Worm (Caenorhabditis elegans) whole organism, young adult: ENCODE data around the gene mrps-23.
A peak's percentile ranks its signal among the peaks of the same experiment; 100 is the strongest.

Experiments
- B0019.2 ChIP-seq: fragments of 200-800 bp; sonication (Bioruptor generic); conservative IDR thresholded peaks from 2 replicates; pipeline ENCODE4 v1.3.6; 2022; ENCODE audit warnings: missing genetic modification reagents, missing genetic modification characterization, missing compliant biosample characterization
- B0336.3 ChIP-seq: fragments of 200-800 bp; sonication (Bioruptor generic); IDR thresholded peaks from 2 replicates; pipeline ENCODE4 v1.3.6; 2022; ENCODE audit warnings: missing genetic modification characterization, missing compliant biosample characterization
- C06A6.2 ChIP-seq: fragments of 200-800 bp; sonication (Bioruptor generic); conservative IDR thresholded peaks from 2 replicates; pipeline ENCODE4 v1.3.6; 2022; ENCODE audit warnings: missing genetic modification characterization, missing compliant biosample characterization
- F10E7.11 ChIP-seq: sonication (generic microtip); optimal IDR thresholded peaks from 2 replicates; lab custom pipeline; 2017; ENCODE audit warnings: mild to moderate bottlenecking, missing genetic modification characterization, moderate library complexity, missing compliant biosample characterization
- F37B4.10 ChIP-seq: fragments of 200-800 bp; sonication (Bioruptor generic); IDR thresholded peaks from 2 replicates; pipeline ENCODE4 v1.3.6; 2022; ENCODE audit warnings: missing genetic modification characterization, missing compliant biosample characterization
- F39B2.1 ChIP-seq: fragments of 200-800 bp; sonication (Bioruptor generic); IDR thresholded peaks from 2 replicates; pipeline ENCODE4 v1.3.6; 2022; ENCODE audit warnings: missing genetic modification reagents, missing genetic modification characterization, missing compliant biosample characterization
- F57A8.1 ChIP-seq: fragments of 200-800 bp; sonication (Bioruptor generic); optimal IDR thresholded peaks from 2 replicates; lab custom pipeline; 2018; ENCODE audit warnings: mild to moderate bottlenecking, missing genetic modification characterization, moderate library complexity, missing compliant biosample characterization
- Y53G8AR.9 ChIP-seq: fragments of 200-800 bp; sonication (Bioruptor generic); conservative IDR thresholded peaks from 2 replicates; pipeline ENCODE4 v1.3.6; 2022; ENCODE audit warnings: missing genetic modification reagents, missing genetic modification characterization, missing compliant biosample characterization
- Y56A3A.18 ChIP-seq: fragments of 200-800 bp; sonication (Bioruptor generic); IDR thresholded peaks from 2 replicates; pipeline ENCODE4 v1.3.6; 2022; ENCODE audit warnings: missing genetic modification reagents, missing genetic modification characterization, missing compliant biosample characterization
- Y95B8A.8 ChIP-seq: fragments of 200-800 bp; sonication (Bioruptor generic); IDR thresholded peaks from 2 replicates; pipeline ENCODE4 v1.3.6; 2022; ENCODE audit warnings: missing genetic modification reagents, missing genetic modification characterization, missing compliant biosample characterization
- athp-1 ChIP-seq: sonication (generic microtip); optimal IDR thresholded peaks from 2 replicates; lab custom pipeline; 2017; ENCODE audit warnings: mild to moderate bottlenecking, missing genetic modification characterization, missing compliant biosample characterization
- attf-3 ChIP-seq: fragments of 200-800 bp; sonication (Bioruptor generic); conservative IDR thresholded peaks from 2 replicates; pipeline ENCODE4 v1.3.6; 2022; ENCODE audit warnings: missing genetic modification reagents, missing genetic modification characterization, missing compliant biosample characterization
- attf-5 ChIP-seq: fragments of 200-800 bp; sonication (Bioruptor generic); optimal IDR thresholded peaks from 2 replicates; lab custom pipeline; 2018; ENCODE audit warnings: mild to moderate bottlenecking, missing genetic modification characterization, missing compliant biosample characterization
- attf-6 ChIP-seq: fragments of 200-800 bp; sonication (Bioruptor generic); IDR thresholded peaks from 2 replicates; pipeline ENCODE4 v1.3.6; 2022; ENCODE audit warnings: missing genetic modification reagents, missing genetic modification characterization, missing compliant biosample characterization
- bed-2 ChIP-seq: fragments of 200-800 bp; sonication (Bioruptor generic); IDR thresholded peaks from 2 replicates; pipeline ENCODE4 v1.3.6; 2022; ENCODE audit warnings: missing genetic modification reagents, missing genetic modification characterization, missing compliant biosample characterization
- cebp-1 ChIP-seq, 2 experiments: fragments of 200-800 bp in 1 of 2; sonication (Bioruptor generic) in 1 of 2; sonication (generic microtip) in 1 of 2; IDR thresholded peaks in 1 of 2; optimal IDR thresholded peaks in 1 of 2; 2 replicates each; pipeline versions ENCODE4 v1.3.6 to Lab custom; 2017 to 2022; ENCODE audit warnings: missing compliant biosample characterization in 2 of 2, missing genetic modification characterization in 2 of 2, mild to moderate bottlenecking in 1 of 2, missing genetic modification reagents in 1 of 2, moderate library complexity in 1 of 2
- ceh-27 ChIP-seq: fragments of 200-800 bp; sonication (Bioruptor generic); optimal IDR thresholded peaks from 2 replicates; lab custom pipeline; 2018; ENCODE audit warnings: mild to moderate bottlenecking, missing genetic modification characterization, moderate library complexity, missing compliant biosample characterization
- die-1 ChIP-seq: sonication (generic microtip); optimal IDR thresholded peaks from 2 replicates; lab custom pipeline; 2016; ENCODE audit warnings: missing genotype, mild to moderate bottlenecking, missing genetic modification characterization, missing compliant biosample characterization
- dox-1 ChIP-seq: fragments of 200-800 bp; sonication (Bioruptor generic); IDR thresholded peaks from 2 replicates; pipeline ENCODE4 v1.3.6; 2022; ENCODE audit warnings: missing genetic modification reagents, missing genetic modification characterization, missing compliant biosample characterization
- dpff-1 ChIP-seq: sonication (generic microtip); optimal IDR thresholded peaks from 2 replicates; lab custom pipeline; 2017; ENCODE audit warnings: mild to moderate bottlenecking, missing genetic modification characterization, missing compliant biosample characterization
- dpl-1 ChIP-seq: fragments of 150-350 bp; optimal IDR thresholded peaks from 2 replicates; lab custom pipeline; 2014; ENCODE audit warnings: missing biosample characterization, missing genetic modification reagents, missing genetic modification characterization
- egl-44 ChIP-seq: fragments of 200-800 bp; sonication (Bioruptor generic); IDR thresholded peaks from 2 replicates; pipeline ENCODE4 v1.3.6; 2022; ENCODE audit warnings: missing genetic modification reagents, missing genetic modification characterization, missing compliant biosample characterization
- fkh-3 ChIP-seq: sonication (generic microtip); optimal IDR thresholded peaks from 2 replicates; lab custom pipeline; 2016; ENCODE audit warnings: mild to moderate bottlenecking, missing genetic modification characterization, missing compliant biosample characterization
- him-1 ChIP-seq: sonication (generic microtip); optimal IDR thresholded peaks from 2 replicates; lab custom pipeline; 2016; ENCODE audit warnings: missing genotype, missing genetic modification reagents, missing genetic modification characterization, missing compliant biosample characterization
- hrde-1 ChIP-seq: sonication (generic microtip); optimal IDR thresholded peaks from 2 replicates; lab custom pipeline; 2016; ENCODE audit warnings: missing genetic modification characterization, mild to moderate bottlenecking, missing compliant biosample characterization, moderate library complexity, missing genotype, missing genetic modification reagents, borderline replicate concordance
- hsf-1 ChIP-seq: fragments of 200-800 bp; sonication (Bioruptor generic); IDR thresholded peaks from 2 replicates; pipeline ENCODE4 v1.3.6; 2022; ENCODE audit warnings: missing genetic modification reagents, missing genetic modification characterization, missing compliant biosample characterization
- let-526 ChIP-seq: fragments of 200-800 bp; sonication (Bioruptor generic); IDR thresholded peaks from 2 replicates; pipeline ENCODE4 v1.3.6; 2022; ENCODE audit warnings: missing genetic modification reagents, missing genetic modification characterization, missing compliant biosample characterization
- let-607 ChIP-seq, 2 experiments: fragments of 200-800 bp in 1 of 2; sonication (Bioruptor generic) in 1 of 2; sonication (generic microtip) in 1 of 2; optimal IDR thresholded peaks; 2 replicates each; lab custom pipeline; 2016 to 2018; ENCODE audit warnings: mild to moderate bottlenecking in 2 of 2, missing compliant biosample characterization in 2 of 2, missing genetic modification characterization in 2 of 2, moderate library complexity in 2 of 2, missing genotype in 1 of 2
- lin-26 ChIP-seq: fragments of 200-800 bp; sonication (Bioruptor generic); IDR thresholded peaks from 2 replicates; pipeline ENCODE4 v1.3.6; 2022; ENCODE audit warnings: missing genetic modification reagents, missing genetic modification characterization, missing compliant biosample characterization
- lin-35 ChIP-seq, 3 experiments: fragments of 150-350 bp in 2 of 3; sonication (generic microtip) in 1 of 3; optimal IDR thresholded peaks; 2 replicates each; lab custom pipeline; 2014 to 2018; ENCODE audit warnings: missing biosample characterization in 3 of 3, missing genetic modification characterization in 3 of 3, missing genetic modification reagents in 3 of 3
- lsl-1 ChIP-seq: fragments of 200-800 bp; sonication (Bioruptor generic); optimal IDR thresholded peaks from 2 replicates; lab custom pipeline; 2018; ENCODE audit warnings: mild to moderate bottlenecking, missing genetic modification characterization, moderate library complexity, missing compliant biosample characterization
- madf-10 ChIP-seq: sonication (generic microtip); optimal IDR thresholded peaks from 2 replicates; lab custom pipeline; 2016; ENCODE audit warnings: mild to moderate bottlenecking, missing genetic modification characterization, missing compliant biosample characterization
- mcd-1 ChIP-seq: fragments of 200-800 bp; sonication (Bioruptor generic); IDR thresholded peaks from 2 replicates; pipeline ENCODE4 v1.3.6; 2022; ENCODE audit warnings: missing genetic modification reagents, missing genetic modification characterization, missing compliant biosample characterization
- nhr-27 ChIP-seq: fragments of 200-800 bp; sonication (Bioruptor generic); optimal IDR thresholded peaks from 2 replicates; lab custom pipeline; 2018; ENCODE audit warnings: mild to moderate bottlenecking, missing genetic modification characterization, moderate library complexity, missing compliant biosample characterization
- nhr-90 ChIP-seq: sonication (generic microtip); optimal IDR thresholded peaks from 2 replicates; lab custom pipeline; 2016; ENCODE audit warnings: missing genotype, mild to moderate bottlenecking, missing genetic modification characterization, missing compliant biosample characterization
- rcor-1 ChIP-seq: fragments of 200-800 bp; sonication (Bioruptor generic); IDR thresholded peaks from 2 replicates; pipeline ENCODE4 v1.3.6; 2022; ENCODE audit warnings: missing genetic modification reagents, missing genetic modification characterization, missing compliant biosample characterization
- rec-8 ChIP-seq, 2 experiments: sonication (generic microtip); optimal IDR thresholded peaks; 2 replicates each; lab custom pipeline; 2016; ENCODE audit warnings: mild to moderate bottlenecking in 2 of 2, missing genetic modification characterization in 2 of 2, missing genetic modification reagents in 2 of 2, missing genotype in 2 of 2, missing biosample characterization in 1 of 2, missing compliant biosample characterization in 1 of 2, moderate library complexity in 1 of 2
- snpc-1.1 ChIP-seq: sonication (generic microtip); optimal IDR thresholded peaks from 2 replicates; lab custom pipeline; 2017; ENCODE audit warnings: missing genetic modification characterization, mild to moderate bottlenecking, missing compliant biosample characterization, antibody characterized with exemption, moderate library complexity, missing genotype, missing genetic modification reagents; ENCODE audit not compliant: insufficient read depth
- snpc-4 ChIP-seq, 5 experiments: fragments of 150-350 bp in 1 of 5; sonication (generic microtip) in 4 of 5; optimal IDR thresholded peaks; 2 replicates each; lab custom pipeline; 2014 to 2018; ENCODE audit warnings: missing genetic modification characterization in 5 of 5, missing biosample characterization in 3 of 5, antibody characterized with exemption in 2 of 5, mild to moderate bottlenecking in 2 of 5, missing compliant biosample characterization in 2 of 5, missing genotype in 2 of 5, moderate library complexity in 2 of 5, missing genetic modification reagents in 1 of 5
- ztf-25 ChIP-seq: fragments of 200-800 bp; sonication (Bioruptor generic); IDR thresholded peaks from 2 replicates; pipeline ENCODE4 v1.3.6; 2022; ENCODE audit warnings: missing genetic modification reagents, missing genetic modification characterization, missing compliant biosample characterization
- ztf-26 ChIP-seq: sonication (generic microtip); optimal IDR thresholded peaks from 2 replicates; lab custom pipeline; 2017; ENCODE audit warnings: missing genetic modification characterization, missing compliant biosample characterization
- ztf-28 ChIP-seq: fragments of 200-800 bp; sonication (Bioruptor generic); IDR thresholded peaks from 2 replicates; pipeline ENCODE4 v1.3.6; 2022; ENCODE audit warnings: missing genetic modification reagents, missing genetic modification characterization, missing compliant biosample characterization

The mrps-23 gene

ce11 chrIII:9485373-9485772, 38.1 kb downstream of the mrps-23 start, which contains the start of gene bre-3:
TSS of gene bre-3 (minus strand) at chrIII:9485473.
- TF ChIP-seq C06A6.2 (no peak), F10E7.11 (tag; lab: Kevin White, UChicago) (no peak), ztf-28 (GFP tag; lab: Robert Waterston, UW) (no peak), nhr-90 (tag; lab: Kevin White, UChicago) (no peak), attf-5 (GFP tag; lab: Kevin White, UChicago) (no peak), lin-26 (GFP tag; lab: Robert Waterston, UW) (no peak), F37B4.10 (GFP tag; lab: Robert Waterston, UW) (no peak), Y56A3A.18 (no peak)

- TF ChIP-seq attf-3 (no peak), fkh-3 (no peak), athp-1 (tag; lab: Kevin White, UChicago) (no peak), hsf-1 (GFP tag; lab: Robert Waterston, UW) (no peak), lin-35 (GFP tag; optimal IDR thresholded peaks at IDR 0.05; lab: Kevin White, UChicago) (peak in 1 of 3 experiments; percentile 19), B0336.3 (no peak), hrde-1 (no peak), Y56A3A.18 (no peak), snpc-4 (GFP tag; optimal IDR thresholded peaks at IDR 0.05; lab: Kevin White, UChicago) (no peak), snpc-4 (tag; optimal IDR thresholded peaks at IDR 0.05; lab: Kevin White, UChicago) (no peak), egl-44 (no peak), cebp-1 (GFP tag; IDR thresholded peaks at IDR 0.05; lab: Robert Waterston, UW) (no peak), cebp-1 (tag; optimal IDR thresholded peaks at IDR 0.05; lab: Kevin White, UChicago) (no peak), F57A8.1 (no peak), B0019.2 (GFP tag; lab: Robert Waterston, UW) (no peak), F39B2.1 (GFP tag; lab: Robert Waterston, UW) (no peak), dox-1 (GFP tag; lab: Robert Waterston, UW) (no peak), let-607 (tag; optimal IDR thresholded peaks at IDR 0.05; lab: Kevin White, UChicago) (no peak), ceh-27 (GFP tag; lab: Kevin White, UChicago) (peak; percentile 20), Y53G8AR.9 (GFP tag; lab: Robert Waterston, UW) (no peak), mcd-1 (0 out of 2 replicates have a peak, but pooled peaks have one; percentile 25), ztf-26 (tag; lab: Kevin White, UChicago) (no peak), rcor-1 (GFP tag; lab: Robert Waterston, UW) (no peak), let-526 (GFP tag; lab: Robert Waterston, UW) (no peak), F37B4.10 (GFP tag; lab: Robert Waterston, UW) (no peak)
Observed at ce11 chrIII:9483716-9484115, 39.8 kb downstream of the mrps-23 start.

ce11 chrIII:9482423-9482993, 41.0 kb downstream of the mrps-23 start:
- TF ChIP-seq attf-6 (GFP tag; lab: Robert Waterston, UW) (no peak), rec-8 (tag; optimal IDR thresholded peaks at IDR 0.05; lab: Kevin White, UChicago) (no peak), nhr-27 (tag; lab: Kevin White, UChicago) (no peak), ztf-25 (GFP tag; lab: Robert Waterston, UW) (no peak), lsl-1 (no peak), madf-10 (tag; lab: Kevin White, UChicago) (no peak), dpl-1 (GFP tag; lab: Kevin White, UChicago) (no peak), die-1 (no peak), dpff-1 (tag; lab: Kevin White, UChicago) (no peak), egl-44 (no peak), snpc-1.1 (tag; lab: Kevin White, UChicago) (no peak), Y95B8A.8 (GFP tag; lab: Robert Waterston, UW) (no peak), C06A6.2 (no peak), hsf-1 (GFP tag; lab: Robert Waterston, UW) (no peak), him-1 (tag; lab: Kevin White, UChicago) (no peak), bed-2 (GFP tag; lab: Robert Waterston, UW) (no peak), mcd-1 (no peak)
